Fruit fly (Drosophila melanogaster): ENCODE data around the gene Chd1.

DNA sequence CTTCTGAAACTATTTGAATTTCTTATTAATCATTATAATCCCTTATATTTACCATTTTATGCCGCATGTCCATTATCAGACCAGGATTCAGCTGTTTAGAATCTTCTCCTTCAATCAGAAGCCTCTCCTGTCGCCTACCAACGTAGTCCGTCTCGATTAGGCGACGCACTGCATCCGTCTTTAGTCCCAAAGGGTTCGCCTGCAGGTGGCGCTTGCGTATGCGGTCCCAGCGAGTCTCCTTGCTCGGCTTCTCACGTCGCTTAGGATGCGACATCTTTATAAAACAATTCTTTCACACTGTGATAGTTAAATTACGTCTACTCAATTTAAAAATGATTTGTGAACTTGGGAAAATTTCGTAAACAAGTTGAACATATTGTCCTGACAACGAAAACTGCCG is 47.4 kb upstream of the Chd1 start, which contains the start of gene CG17258:
- TF ChIP-seq Blimp-1 (GFP tag; optimal IDR thresholded peaks at IDR 0.05): no peak
- no peak for TF ChIP-seq Eip78C (GFP tag)
- TF ChIP-seq OdsH (GFP tag; optimal IDR thresholded peaks at IDR 0.05): no peak
- no peak for TF ChIP-seq fkh (GFP tag; optimal IDR thresholded peaks at IDR 0.05)
- TF ChIP-seq Hr39 (GFP tag; optimal IDR thresholded peaks at IDR 0.05): no peak
- TF ChIP-seq CG8119 (GFP tag; IDR thresholded peaks at IDR 0.05): no peak
- TF ChIP-seq CG8632 (GFP tag; optimal IDR thresholded peaks at IDR 0.05): no peak
- no peak for TF ChIP-seq fd59A (GFP tag; optimal IDR thresholded peaks at IDR 0.05)
- no peak for TF ChIP-seq Ets96B (tag; optimal IDR thresholded peaks at IDR 0.05)
- no peak for TF ChIP-seq svp (GFP tag)
- no peak for TF ChIP-seq achi (GFP tag; optimal IDR thresholded peaks at IDR 0.05)

All from whole organism, prepupa.